Worm (Caenorhabditis elegans) whole organism, L4 larva: ENCODE results near the gene F10C1.23.

Experiments
- F10B5.3 ChIP-seq: sonication (generic microtip); optimal IDR thresholded peaks from 2 replicates; lab custom pipeline; 2016; ENCODE audit warnings: mild to moderate bottlenecking, missing genetic modification characterization, missing compliant biosample characterization
- R02D3.7 ChIP-seq: fragments of 150-350 bp; sonication (generic microtip); optimal IDR thresholded peaks from 3 replicates; lab custom pipeline; 2014; ENCODE audit warnings: missing biosample characterization, missing genetic modification characterization
- T20F7.1 ChIP-seq: fragments of 200-800 bp; sonication (Bioruptor generic); optimal IDR thresholded peaks from 2 replicates; lab custom pipeline; 2018; ENCODE audit warnings: mild to moderate bottlenecking, missing genetic modification characterization, missing compliant biosample characterization
- T26A8.4 ChIP-seq: fragments of 200-800 bp; sonication (Bioruptor generic); IDR thresholded peaks from 2 replicates; pipeline ENCODE4 v1.3.6; 2022; ENCODE audit warnings: missing genetic modification characterization, missing compliant biosample characterization
- Y48G9A.11 ChIP-seq: fragments of 200-800 bp; sonication (Bioruptor generic); IDR thresholded peaks from 2 replicates; pipeline ENCODE4 v1.3.6; 2022; ENCODE audit warnings: missing genetic modification reagents, missing genetic modification characterization, missing compliant biosample characterization
- Y5F2A.4 ChIP-seq: fragments of 200-800 bp; sonication (Bioruptor generic); optimal IDR thresholded peaks from 2 replicates; lab custom pipeline; 2018; ENCODE audit warnings: mild to moderate bottlenecking, missing genetic modification characterization, missing compliant biosample characterization
- Y75B8A.6 ChIP-seq: fragments of 200-800 bp; sonication (Bioruptor generic); IDR thresholded peaks from 2 replicates; pipeline ENCODE4 v1.3.6; 2022; ENCODE audit warnings: missing genetic modification reagents, missing genetic modification characterization, missing compliant biosample characterization
- ZK337.2 ChIP-seq: fragments of 200-800 bp; sonication (Bioruptor generic); IDR thresholded peaks from 2 replicates; pipeline ENCODE4 v1.3.6; 2022; ENCODE audit warnings: missing genetic modification reagents, missing genetic modification characterization, missing compliant biosample characterization
- aha-1 ChIP-seq: fragments of 150-350 bp; peaks from one replicate; lab custom pipeline; 2014; ENCODE audit warnings: missing biosample characterization, missing genetic modification characterization
- aly-2 ChIP-seq: sonication (generic microtip); optimal IDR thresholded peaks from 2 replicates; lab custom pipeline; 2018; ENCODE audit warnings: missing biosample characterization, missing genetic modification characterization
- arid-1 ChIP-seq: fragments of 200-800 bp; sonication (Bioruptor generic); conservative IDR thresholded peaks from 2 replicates; pipeline ENCODE4 v1.3.6; 2022; ENCODE audit warnings: missing genetic modification reagents, missing genetic modification characterization, missing compliant biosample characterization
- attf-4 ChIP-seq: sonication (generic microtip); optimal IDR thresholded peaks from 3 replicates; lab custom pipeline; 2017; ENCODE audit warnings: missing biosample characterization, missing genetic modification characterization
- ceh-32 ChIP-seq: sonication (generic microtip); optimal IDR thresholded peaks from 2 replicates; lab custom pipeline; 2016; ENCODE audit warnings: mild to moderate bottlenecking, missing genetic modification characterization, missing compliant biosample characterization; ENCODE audit not compliant: poor library complexity
- ceh-44 ChIP-seq: fragments of 200-800 bp; sonication (Bioruptor generic); IDR thresholded peaks from 2 replicates; pipeline ENCODE4 v1.3.6; 2022; ENCODE audit warnings: missing genetic modification reagents, missing genetic modification characterization, missing compliant biosample characterization
- ctbp-1 ChIP-seq: fragments of 200-800 bp; sonication (Bioruptor generic); IDR thresholded peaks from 2 replicates; pipeline ENCODE4 v1.3.6; 2022; ENCODE audit warnings: missing genetic modification reagents, missing genetic modification characterization, missing compliant biosample characterization
- daf-16 ChIP-seq, 3 experiments: sonication (generic microtip); optimal IDR thresholded peaks; 2 replicates each; lab custom pipeline; 2016 to 2017; ENCODE audit warnings: missing genetic modification characterization in 3 of 3, missing genetic modification reagents in 3 of 3, mild to moderate bottlenecking in 2 of 3, missing compliant biosample characterization in 2 of 3, missing biosample characterization in 1 of 3, moderate library complexity in 1 of 3
- dpl-1 ChIP-seq: fragments of 150-350 bp; optimal IDR thresholded peaks from 2 replicates; lab custom pipeline; 2014; ENCODE audit warnings: missing biosample characterization, missing genetic modification reagents, missing genetic modification characterization
- dve-1 ChIP-seq: sonication (generic microtip); optimal IDR thresholded peaks from 2 replicates; lab custom pipeline; 2017; ENCODE audit warnings: antibody characterized with exemption, mild to moderate bottlenecking, missing genetic modification characterization, missing compliant biosample characterization; ENCODE audit not compliant: insufficient read depth
- gei-8 ChIP-seq: fragments of 200-800 bp; sonication (Bioruptor generic); optimal IDR thresholded peaks from 2 replicates; lab custom pipeline; 2018; ENCODE audit warnings: mild to moderate bottlenecking, missing genetic modification characterization, missing compliant biosample characterization
- hlh-11 ChIP-seq: fragments of 200-800 bp; sonication (Bioruptor generic); optimal IDR thresholded peaks from 2 replicates; lab custom pipeline; 2018; ENCODE audit warnings: mild to moderate bottlenecking, missing genetic modification characterization, missing compliant biosample characterization
- hmg-1.1 ChIP-seq: fragments of 200-800 bp; sonication (Bioruptor generic); IDR thresholded peaks from 2 replicates; pipeline ENCODE4 v1.3.6; 2022; ENCODE audit warnings: missing genetic modification reagents, missing genetic modification characterization, missing compliant biosample characterization
- lin-13 ChIP-seq: fragments of 150-350 bp; optimal IDR thresholded peaks from 2 replicates; lab custom pipeline; 2014; ENCODE audit warnings: missing biosample characterization, missing genetic modification reagents, missing genetic modification characterization
- lin-39 ChIP-seq: fragments of 150-350 bp; optimal IDR thresholded peaks from 2 replicates; lab custom pipeline; 2014; ENCODE audit warnings: missing biosample characterization, missing genetic modification reagents, missing genetic modification characterization
- lsy-2 ChIP-seq, 2 experiments: fragments of 150-350 bp in 1 of 2; sonication (generic microtip) in 1 of 2; optimal IDR thresholded peaks; 2 replicates each; lab custom pipeline; 2014 to 2017; ENCODE audit warnings: missing biosample characterization in 2 of 2, missing genetic modification characterization in 2 of 2
- madf-9 ChIP-seq: fragments of 200-800 bp; sonication (Bioruptor generic); conservative IDR thresholded peaks from 2 replicates; pipeline ENCODE4 v1.3.6; 2022; ENCODE audit warnings: missing genetic modification reagents, missing genetic modification characterization, missing compliant biosample characterization
- mes-2 ChIP-seq: sonication (generic microtip); optimal IDR thresholded peaks from 2 replicates; lab custom pipeline; 2016; ENCODE audit warnings: missing genotype, mild to moderate bottlenecking, missing genetic modification characterization, missing compliant biosample characterization; ENCODE audit not compliant: poor library complexity, severe bottlenecking
- mxl-3 ChIP-seq: fragments of 200-800 bp; sonication (Bioruptor generic); optimal IDR thresholded peaks from 2 replicates; lab custom pipeline; 2018; ENCODE audit warnings: mild to moderate bottlenecking, missing genetic modification characterization, missing compliant biosample characterization
- nhr-10 ChIP-seq: fragments of 150-350 bp; optimal IDR thresholded peaks from 2 replicates; lab custom pipeline; 2014; ENCODE audit warnings: missing biosample characterization, missing genetic modification characterization
- nhr-11 ChIP-seq: fragments of 150-350 bp; optimal IDR thresholded peaks from 2 replicates; lab custom pipeline; 2014; ENCODE audit warnings: missing biosample characterization, missing genetic modification characterization
- nhr-25 ChIP-seq: sonication (generic microtip); optimal IDR thresholded peaks from 2 replicates; lab custom pipeline; 2017; ENCODE audit warnings: missing genetic modification characterization, mild to moderate bottlenecking, missing compliant biosample characterization, antibody characterized with exemption, moderate library complexity, borderline replicate concordance; ENCODE audit not compliant: insufficient read depth
- nhr-41 ChIP-seq: fragments of 200-800 bp; sonication (Bioruptor generic); IDR thresholded peaks from 2 replicates; pipeline ENCODE4 v1.3.6; 2022; ENCODE audit warnings: missing genetic modification reagents, missing genetic modification characterization, missing compliant biosample characterization
- nhr-48 ChIP-seq: sonication (generic microtip); optimal IDR thresholded peaks from 2 replicates; lab custom pipeline; 2016; ENCODE audit warnings: mild to moderate bottlenecking, missing genetic modification characterization, missing compliant biosample characterization
- nhr-76 ChIP-seq: fragments of 150-350 bp; optimal IDR thresholded peaks from 2 replicates; lab custom pipeline; 2014; ENCODE audit warnings: missing biosample characterization, missing genetic modification characterization
- pha-4 ChIP-seq, 2 experiments: fragments of 150-350 bp in 1 of 2; fragments of 200-800 bp in 1 of 2; sonication (Bioruptor generic) in 1 of 2; IDR thresholded peaks in 1 of 2; optimal IDR thresholded peaks in 1 of 2; 2 replicates each; pipeline versions ENCODE4 v1.3.6 to Lab custom; 2014 to 2022; ENCODE audit warnings: missing genetic modification characterization in 2 of 2, missing genetic modification reagents in 2 of 2, missing biosample characterization in 1 of 2, missing compliant biosample characterization in 1 of 2
- pqm-1 ChIP-seq: sonication (generic microtip); optimal IDR thresholded peaks from 2 replicates; lab custom pipeline; 2017; ENCODE audit warnings: missing biosample characterization, missing genetic modification characterization
- rbr-2 ChIP-seq: sonication (generic microtip); optimal IDR thresholded peaks from 2 replicates; lab custom pipeline; 2016; ENCODE audit warnings: missing genotype, missing genetic modification characterization, missing compliant biosample characterization
- saeg-2 ChIP-seq: fragments of 200-800 bp; sonication (Bioruptor generic); IDR thresholded peaks from 2 replicates; pipeline ENCODE4 v1.3.6; 2022; ENCODE audit warnings: missing genetic modification reagents, missing genetic modification characterization, missing compliant biosample characterization
- snpc-1.2 ChIP-seq: fragments of 200-800 bp; sonication (Bioruptor generic); IDR thresholded peaks from 2 replicates; pipeline ENCODE4 v1.3.6; 2022; ENCODE audit warnings: missing genetic modification reagents, missing genetic modification characterization, missing compliant biosample characterization
- spr-3 ChIP-seq: fragments of 200-800 bp; sonication (Bioruptor generic); optimal IDR thresholded peaks from 2 replicates; lab custom pipeline; 2018; ENCODE audit warnings: mild to moderate bottlenecking, missing genetic modification characterization, missing compliant biosample characterization
- tra-1 ChIP-seq: fragments of 200-800 bp; sonication (Bioruptor generic); IDR thresholded peaks from 2 replicates; pipeline ENCODE4 v1.3.6; 2022; ENCODE audit warnings: missing genetic modification reagents, missing genetic modification characterization, missing compliant biosample characterization
- unc-130 ChIP-seq: sonication (generic microtip); optimal IDR thresholded peaks from 2 replicates; lab custom pipeline; 2016; ENCODE audit warnings: missing genetic modification reagents, missing genetic modification characterization, missing compliant biosample characterization
- unc-62 ChIP-seq, 3 experiments: fragments of 150-350 bp in 1 of 3; sonication (generic microtip); optimal IDR thresholded peaks in 2 of 3; peaks in 1 of 3; 1 replicate in 1 of 3; 2 replicates in 2 of 3; lab custom pipeline; 2014 to 2017; ENCODE audit warnings: missing biosample characterization in 3 of 3, missing genetic modification characterization in 3 of 3, missing genetic modification reagents in 3 of 3, missing genotype in 1 of 3
- zag-1 ChIP-seq: fragments of 150-350 bp; optimal IDR thresholded peaks from 2 replicates; lab custom pipeline; 2014; ENCODE audit warnings: missing biosample characterization, missing genetic modification characterization
- zfp-3 ChIP-seq: fragments of 200-800 bp; sonication (Bioruptor generic); conservative IDR thresholded peaks from 2 replicates; pipeline ENCODE4 v1.3.6; 2022; ENCODE audit warnings: missing genetic modification reagents, missing genetic modification characterization, missing compliant biosample characterization
- zip-11 ChIP-seq: fragments of 200-800 bp; sonication (Bioruptor generic); IDR thresholded peaks from 2 replicates; pipeline ENCODE4 v1.3.6; 2022; ENCODE audit warnings: missing genetic modification characterization, missing compliant biosample characterization
- ztf-11 ChIP-seq: fragments of 150-350 bp; optimal IDR thresholded peaks from 2 replicates; lab custom pipeline; 2014; ENCODE audit warnings: missing biosample characterization, missing genetic modification characterization
- ztf-7 ChIP-seq: fragments of 150-350 bp; optimal IDR thresholded peaks from 2 replicates; lab custom pipeline; 2014; ENCODE audit warnings: missing biosample characterization, missing genetic modification characterization

F10C1.23 gene

ce11 chrII:5747312-5747711 lies 10.5 kb upstream of the F10C1.23 start (continued):
- TF ChIP-seq lin-13 (GFP tag; lab: Kevin White, UChicago) (no peak), pqm-1 (tag; lab: Kevin White, UChicago) (peak; percentile 73), nhr-48 (tag; lab: Kevin White, UChicago) (no peak), unc-130 (no peak), hlh-11 (peak; percentile 30)

- TF ChIP-seq lin-39 (tag; lab: Kevin White, UChicago) (no peak), lin-13 (GFP tag; lab: Kevin White, UChicago) (no peak), aha-1 (tag; lab: Kevin White, UChicago) (no peak), dpl-1 (GFP tag; lab: Kevin White, UChicago) (no peak), daf-16 (GFP tag; optimal IDR thresholded peaks at IDR 0.05; lab: Kevin White, UChicago) (peak in 1 of 2 experiments; percentile 0), daf-16 (tag; optimal IDR thresholded peaks at IDR 0.05; lab: Kevin White, UChicago) (peak; percentile 78), ctbp-1 (GFP tag; lab: Robert Waterston, UW) (no peak), zfp-3 (no peak), arid-1 (GFP tag; lab: Robert Waterston, UW) (no peak), zag-1 (no peak), mes-2 (tag; lab: Kevin White, UChicago) (no peak), ztf-7 (tag; lab: Kevin White, UChicago) (no peak), nhr-11 (tag; lab: Kevin White, UChicago) (no peak), rbr-2 (tag; lab: Kevin White, UChicago) (no peak), spr-3 (GFP tag; lab: Kevin White, UChicago) (no peak), attf-4 (no peak), R02D3.7 (no peak), lsy-2 (tag; optimal IDR thresholded peaks at IDR 0.05; lab: Kevin White, UChicago) (no peak), madf-9 (GFP tag; lab: Robert Waterston, UW) (no peak), pqm-1 (tag; lab: Kevin White, UChicago) (peak; percentile 100), snpc-1.2 (GFP tag; lab: Robert Waterston, UW) (no peak), nhr-25 (tag; lab: Kevin White, UChicago) (no peak), saeg-2 (GFP tag; lab: Robert Waterston, UW) (no peak), T26A8.4 (GFP tag; lab: Robert Waterston, UW) (no peak), F10B5.3 (tag; lab: Kevin White, UChicago) (no peak), nhr-41 (GFP tag; lab: Robert Waterston, UW) (no peak), aly-2 (no peak), gei-8 (no peak), unc-62 (GFP tag; optimal IDR thresholded peaks at IDR 0.05 in 1 of 2; lab: Kevin White, UChicago) (peak in 1 of 2 experiments; percentile 55), unc-62 (tag; optimal IDR thresholded peaks at IDR 0.05; lab: Kevin White, UChicago) (no peak), mxl-3 (GFP tag; lab: Kevin White, UChicago) (peak; percentile 14), nhr-76 (tag; lab: Kevin White, UChicago) (no peak), nhr-10 (tag; lab: Kevin White, UChicago) (peak; percentile 46), ztf-11 (tag; lab: Kevin White, UChicago) (no peak), Y75B8A.6 (GFP tag; lab: Robert Waterston, UW) (no peak), pha-4 (GFP tag; IDR thresholded peaks at IDR 0.05; lab: Robert Waterston, UW) (peak; percentile 25; the same call in 1 of the 2 replicates), pha-4 (tag; optimal IDR thresholded peaks at IDR 0.05; lab: Kevin White, UChicago) (no peak), Y48G9A.11 (GFP tag; lab: Robert Waterston, UW) (no peak), dve-1 (tag; lab: Kevin White, UChicago) (peak; percentile 89), ceh-32 (tag; lab: Kevin White, UChicago) (no peak), ZK337.2 (GFP tag; lab: Robert Waterston, UW) (no peak), ceh-44 (GFP tag; lab: Robert Waterston, UW) (no peak), Y5F2A.4 (no peak), hlh-11 (peak; percentile 85), zip-11 (GFP tag; lab: Robert Waterston, UW) (no peak), tra-1 (peak; percentile 45; the same call in 1 of the 2 replicates), T20F7.1 (GFP tag; lab: Kevin White, UChicago) (no peak), hmg-1.1 (GFP tag; lab: Robert Waterston, UW) (no peak)
Measured at ce11 chrII:5748395-5748794, 9.4 kb upstream of the F10C1.23 start.
